Fruit fly (Drosophila melanogaster) whole organism, embryonic: ENCODE measurements around the gene Cdk1.

Source experiments
- Adf1 ChIP-seq: fragments of 200-800 bp; sonication (Bioruptor generic); IDR thresholded peaks from 2 replicates; pipeline ENCODE4 v1.3.6; 2022; ENCODE audit warnings: missing biosample characterization, missing genetic modification characterization
- Atf3 ChIP-seq: fragments of 200-800 bp; sonication (Bioruptor generic); optimal IDR thresholded peaks from 3 replicates; lab custom pipeline; 2016; ENCODE audit warnings: missing biosample characterization, missing genetic modification characterization
- CG10979 ChIP-seq: fragments of 200-800 bp; sonication (Bioruptor generic); optimal IDR thresholded peaks from 2 replicates; lab custom pipeline; 2018; ENCODE audit warnings: missing biosample characterization, mild to moderate bottlenecking, missing genetic modification characterization, moderate library complexity
- CG11398 ChIP-seq: fragments of 200-800 bp; sonication (Bioruptor generic); optimal IDR thresholded peaks from 2 replicates; lab custom pipeline; 2016; ENCODE audit warnings: missing biosample characterization, missing genetic modification characterization
- CG12071 ChIP-seq: fragments of 200-800 bp; sonication (Bioruptor generic); optimal IDR thresholded peaks from 3 replicates; lab custom pipeline; 2018; ENCODE audit warnings: missing biosample characterization, mild to moderate bottlenecking, missing genetic modification characterization
- CG13296 ChIP-seq: fragments of 200-800 bp; sonication (Bioruptor generic); optimal IDR thresholded peaks from 3 replicates; lab custom pipeline; 2018; ENCODE audit warnings: missing biosample characterization, mild to moderate bottlenecking, missing genetic modification characterization
- CG14710 ChIP-seq: fragments of 200-800 bp; sonication (Bioruptor generic); optimal IDR thresholded peaks from 3 replicates; lab custom pipeline; 2019; ENCODE audit warnings: missing biosample characterization, mild to moderate bottlenecking, missing genetic modification characterization, moderate library complexity
- CG15696 ChIP-seq: fragments of 200-800 bp; sonication (Bioruptor generic); optimal IDR thresholded peaks from 2 replicates; lab custom pipeline; 2019; ENCODE audit warnings: missing biosample characterization, mild to moderate bottlenecking, missing genetic modification characterization, moderate library complexity
- CG1602 ChIP-seq: fragments of 200-800 bp; sonication (Bioruptor generic); optimal IDR thresholded peaks from 3 replicates; lab custom pipeline; 2016; ENCODE audit warnings: missing biosample characterization, missing genetic modification characterization
- CG16815 ChIP-seq: fragments of 200-800 bp; sonication (Bioruptor generic); optimal IDR thresholded peaks from 3 replicates; lab custom pipeline; 2017; ENCODE audit warnings: missing biosample characterization, mild to moderate bottlenecking, missing genetic modification characterization
- CG2199 ChIP-seq: fragments of 200-800 bp; sonication (Bioruptor generic); IDR thresholded peaks from 3 replicates; pipeline ENCODE4 v1.3.6; 2022; ENCODE audit warnings: missing biosample characterization, missing genetic modification characterization
- CG30020 ChIP-seq: fragments of 200-800 bp; optimal IDR thresholded peaks from 2 replicates; lab custom pipeline; 2019; ENCODE audit warnings: missing biosample characterization, mild to moderate bottlenecking, missing genetic modification characterization, moderate library complexity
- CG30403 ChIP-seq: fragments of 200-800 bp; sonication (Bioruptor generic); optimal IDR thresholded peaks from 3 replicates; lab custom pipeline; 2016; ENCODE audit warnings: missing biosample characterization, missing genetic modification characterization
- CG31388 ChIP-seq: fragments of 200-800 bp; sonication (Bioruptor generic); optimal IDR thresholded peaks from 2 replicates; lab custom pipeline; 2016; ENCODE audit warnings: missing biosample characterization, missing genetic modification characterization
- CG3163 ChIP-seq: fragments of 200-800 bp; sonication (Bioruptor generic); optimal IDR thresholded peaks from 3 replicates; lab custom pipeline; 2016; ENCODE audit warnings: missing biosample characterization, missing genetic modification characterization
- CG34224 ChIP-seq: fragments of 200-800 bp; sonication (Bioruptor generic); IDR thresholded peaks from 3 replicates; pipeline ENCODE4 v1.3.6; 2022; ENCODE audit warnings: missing biosample characterization, missing genetic modification characterization; ENCODE audit not compliant: partially characterized antibody
- CG4617 ChIP-seq: fragments of 200-800 bp; sonication (Bioruptor generic); optimal IDR thresholded peaks from 3 replicates; lab custom pipeline; 2016; ENCODE audit warnings: missing biosample characterization, missing genetic modification characterization, borderline replicate concordance
- CG6272 ChIP-seq: fragments of 200-800 bp; sonication (Bioruptor generic); IDR thresholded peaks from 2 replicates; pipeline ENCODE4 v1.3.6; 2022; ENCODE audit warnings: missing biosample characterization, missing genetic modification characterization
- CG6791 ChIP-seq: fragments of 200-800 bp; sonication (Bioruptor generic); IDR thresholded peaks from 3 replicates; pipeline ENCODE4 v1.3.6; 2022; ENCODE audit warnings: missing biosample characterization, missing genetic modification characterization; ENCODE audit not compliant: partially characterized antibody
- CG8359 ChIP-seq: fragments of 200-800 bp; sonication (Bioruptor generic); optimal IDR thresholded peaks from 2 replicates; lab custom pipeline; 2017; ENCODE audit warnings: missing biosample characterization, mild to moderate bottlenecking, missing genetic modification characterization, borderline replicate concordance
- CG8944 ChIP-seq: fragments of 200-800 bp; sonication (Bioruptor generic); optimal IDR thresholded peaks from 3 replicates; lab custom pipeline; 2016; ENCODE audit warnings: missing biosample characterization, missing genetic modification characterization
- CG9437 ChIP-seq: fragments of 200-800 bp; sonication (Bioruptor generic); optimal IDR thresholded peaks from 2 replicates; lab custom pipeline; 2018; ENCODE audit warnings: missing biosample characterization, mild to moderate bottlenecking, missing genetic modification characterization
- CTCF ChIP-seq: fragments of 200-800 bp; sonication (Bioruptor generic); optimal IDR thresholded peaks from 2 replicates; lab custom pipeline; 2017; ENCODE audit warnings: missing biosample characterization, mild to moderate bottlenecking, missing genetic modification characterization, moderate library complexity
- Dfd ChIP-seq, 2 experiments: fragments of >200 bp; optimal IDR thresholded peaks; 2 replicates each; lab custom pipeline; 2017; ENCODE audit warnings: missing biosample characterization in 2 of 2, missing genetic modification characterization in 2 of 2
- HLH4C ChIP-seq: fragments of 200-800 bp; sonication (Bioruptor generic); IDR thresholded peaks from 3 replicates; pipeline ENCODE4 v1.3.6; 2022; ENCODE audit warnings: missing biosample characterization, missing genetic modification characterization; ENCODE audit not compliant: partially characterized antibody
- Hmx ChIP-seq: fragments of 200-800 bp; sonication (Bioruptor generic); optimal IDR thresholded peaks from 2 replicates; lab custom pipeline; 2016; ENCODE audit warnings: missing biosample characterization, missing genetic modification characterization
- Lim3 ChIP-seq: fragments of 200-800 bp; sonication (Bioruptor generic); IDR thresholded peaks from 2 replicates; pipeline ENCODE4 v1.3.6; 2022; ENCODE audit warnings: missing biosample characterization, missing genetic modification characterization
- MBD-R2 ChIP-seq: fragments of 200-800 bp; sonication (Bioruptor generic); IDR thresholded peaks from 2 replicates; pipeline ENCODE4 v1.3.6; 2022; ENCODE audit warnings: missing biosample characterization, missing genetic modification characterization
- NK7.1 ChIP-seq: fragments of 200-800 bp; sonication (Bioruptor generic); optimal IDR thresholded peaks from 3 replicates; lab custom pipeline; 2016; ENCODE audit warnings: missing biosample characterization, missing genetic modification characterization
- Sin3A ChIP-seq: fragments of >200 bp; optimal IDR thresholded peaks from 2 replicates; lab custom pipeline; 2018
- Sox102F ChIP-seq: fragments of 200-800 bp; sonication (Bioruptor generic); optimal IDR thresholded peaks from 2 replicates; lab custom pipeline; 2018; ENCODE audit warnings: missing biosample characterization, mild to moderate bottlenecking, missing genetic modification characterization, moderate library complexity
- abd-A ChIP-seq: fragments of 200-800 bp; sonication (Bioruptor generic); optimal IDR thresholded peaks from 3 replicates; lab custom pipeline; 2019; ENCODE audit warnings: missing biosample characterization, mild to moderate bottlenecking, missing genetic modification characterization, moderate library complexity
- al ChIP-seq: fragments of 200-800 bp; sonication (Bioruptor generic); IDR thresholded peaks from 2 replicates; pipeline ENCODE4 v1.3.6; 2022; ENCODE audit warnings: missing biosample characterization, missing genetic modification characterization
- bcd ChIP-seq: fragments of 200-800 bp; sonication (Bioruptor generic); optimal IDR thresholded peaks from 2 replicates; lab custom pipeline; 2017; ENCODE audit warnings: missing biosample characterization, mild to moderate bottlenecking, missing genetic modification characterization
- cas ChIP-seq: fragments of 200-800 bp; sonication (Bioruptor generic); IDR thresholded peaks from 2 replicates; pipeline ENCODE4 v1.3.6; 2022; ENCODE audit warnings: missing biosample characterization, missing genetic modification characterization
- caup ChIP-seq: fragments of 200-800 bp; sonication (Bioruptor generic); optimal IDR thresholded peaks from 3 replicates; lab custom pipeline; 2017; ENCODE audit warnings: missing biosample characterization, mild to moderate bottlenecking, missing genetic modification characterization, moderate library complexity; ENCODE audit not compliant: severe bottlenecking
- dan ChIP-seq: fragments of 200-800 bp; sonication (Bioruptor generic); IDR thresholded peaks from 2 replicates; pipeline ENCODE4 v1.3.6; 2022; ENCODE audit warnings: missing biosample characterization, missing genetic modification characterization
- ewg ChIP-seq: fragments of 200-800 bp; sonication (Bioruptor generic); optimal IDR thresholded peaks from 3 replicates; lab custom pipeline; 2017; ENCODE audit warnings: mild to moderate bottlenecking, missing biosample characterization, missing genetic modification reagents, missing genetic modification characterization
- ftz-f1 ChIP-seq: fragments of 200-800 bp; sonication (Bioruptor generic); optimal IDR thresholded peaks from 2 replicates; lab custom pipeline; 2016; ENCODE audit warnings: missing biosample characterization, missing genetic modification characterization
- gcm ChIP-seq: fragments of 200-800 bp; sonication (Bioruptor generic); optimal IDR thresholded peaks from 2 replicates; lab custom pipeline; 2019; ENCODE audit warnings: missing biosample characterization, mild to moderate bottlenecking, missing genetic modification characterization, moderate library complexity
- kah ChIP-seq: fragments of 200-800 bp; sonication (Bioruptor generic); optimal IDR thresholded peaks from 2 replicates; lab custom pipeline; 2018; ENCODE audit warnings: missing biosample characterization, mild to moderate bottlenecking, missing genetic modification characterization
- kay ChIP-seq: fragments of 200-800 bp; sonication (Bioruptor generic); optimal IDR thresholded peaks from 2 replicates; lab custom pipeline; 2016; ENCODE audit warnings: missing biosample characterization, missing genetic modification characterization
- lola ChIP-seq, 3 experiments: fragments of >200 bp in 2 of 3; fragments of 200-800 bp in 1 of 3; sonication (Bioruptor generic) in 1 of 3; optimal IDR thresholded peaks; 2 replicates each; lab custom pipeline; 2017 to 2019; ENCODE audit warnings: missing biosample characterization in 3 of 3, missing genetic modification characterization in 3 of 3, mild to moderate bottlenecking in 1 of 3, moderate library complexity in 1 of 3
- nau ChIP-seq: fragments of 200-800 bp; sonication (Bioruptor generic); optimal IDR thresholded peaks from 3 replicates; lab custom pipeline; 2017; ENCODE audit warnings: missing biosample characterization, mild to moderate bottlenecking, missing genetic modification characterization, missing genetic modification reagents
- phol ChIP-seq: fragments of 200-800 bp; sonication (Bioruptor generic); optimal IDR thresholded peaks from 3 replicates; lab custom pipeline; 2018; ENCODE audit warnings: missing biosample characterization, mild to moderate bottlenecking, missing genetic modification characterization, moderate library complexity
- pita ChIP-seq: fragments of 200-800 bp; sonication (Bioruptor generic); optimal IDR thresholded peaks from 2 replicates; lab custom pipeline; 2017; ENCODE audit warnings: missing biosample characterization, mild to moderate bottlenecking, missing genetic modification characterization
- sna ChIP-seq: fragments of 200-800 bp; sonication (Bioruptor generic); IDR thresholded peaks from 2 replicates; pipeline ENCODE4 v1.3.6; 2022; ENCODE audit warnings: missing biosample characterization, missing genetic modification characterization; ENCODE audit not compliant: partially characterized antibody
- usp ChIP-seq: fragments of >200 bp; optimal IDR thresholded peaks from 2 replicates; lab custom pipeline; 2017; ENCODE audit warnings: missing biosample characterization, missing genetic modification characterization
- vvl ChIP-seq: fragments of 200-800 bp; sonication (Bioruptor generic); IDR thresholded peaks from 2 replicates; pipeline ENCODE4 v1.3.6; 2022; ENCODE audit warnings: missing biosample characterization, missing genetic modification characterization
- wdn ChIP-seq: fragments of 200-800 bp; sonication (Bioruptor generic); IDR thresholded peaks from 2 replicates; pipeline ENCODE4 v1.3.6; 2022; ENCODE audit warnings: missing biosample characterization, missing genetic modification characterization

Gene Cdk1

dm6 chr2L:10430802-10431476 lies 44.9 kb upstream of the Cdk1 start, which contains the start of the genes Bug22 and TfIIB (continued):
- TF ChIP-seq pita (GFP tag; lab: Kevin White, UChicago) (no peak), CG6272 (GFP tag; lab: Robert Waterston, UW) (peak; percentile 41; the same call in 1 of the 2 replicates), Lim3 (no peak), abd-A (tag; lab: Kevin White, UChicago) (no peak), kay (GFP tag; lab: Kevin White, UChicago) (peak; percentile 36), CG10979 (tag; lab: Kevin White, UChicago) (peak; percentile 42), caup (GFP tag; lab: Kevin White, UChicago) (no peak), CG2199 (GFP tag; lab: Robert Waterston, UW) (no peak), sna (GFP tag; lab: Robert Waterston, UW) (no peak), CG12071 (GFP tag; lab: Kevin White, UChicago) (no peak), lola (GFP tag; optimal IDR thresholded peaks at IDR 0.05; lab: Kevin White, UChicago) (peak in 1 of 3 experiments; percentile 54), Adf1 (peak; percentile 30; the same call in 1 of the 2 replicates), kah (GFP tag; lab: Kevin White, UChicago) (no peak), phol (tag; lab: Kevin White, UChicago) (peak; percentile 74), CG4617 (GFP tag; lab: Kevin White, UChicago) (peak; percentile 27), CG13296 (GFP tag; lab: Kevin White, UChicago) (peak; percentile 62), CG30020 (tag; lab: Kevin White, UChicago) (peak; percentile 98), Sin3A (peak; percentile 9), CG31388 (GFP tag; lab: Kevin White, UChicago) (peak; percentile 36), MBD-R2 (GFP tag; lab: Robert Waterston, UW) (peak; percentile 89), CTCF (no peak), CG8359 (no peak), al (GFP tag; lab: Robert Waterston, UW) (no peak), HLH4C (GFP tag; lab: Robert Waterston, UW) (0 out of 3 replicates have a peak, but pooled peaks have one; percentile 33), bcd (GFP tag; lab: Kevin White, UChicago) (no peak), CG30403 (GFP tag; lab: Kevin White, UChicago) (peak; percentile 88), CG1602 (GFP tag; lab: Kevin White, UChicago) (peak; percentile 71), nau (GFP tag; lab: Kevin White, UChicago) (peak; percentile 3), NK7.1 (no peak), dan (GFP tag; lab: Robert Waterston, UW) (no peak), CG34224 (0 out of 3 replicates have a peak, but pooled peaks have one; percentile 8), CG11398 (GFP tag; lab: Kevin White, UChicago) (no peak), vvl (GFP tag; lab: Robert Waterston, UW) (peak; percentile 84), CG3163 (GFP tag; lab: Kevin White, UChicago) (peak; percentile 5), CG15696 (tag; lab: Kevin White, UChicago) (peak; percentile 56), usp (GFP tag; lab: Kevin White, UChicago) (no peak), CG6791 (peak; percentile 22; the same call in 1 of the 3 replicates), ftz-f1 (GFP tag; lab: Kevin White, UChicago) (peak; percentile 58), ewg (GFP tag; lab: Kevin White, UChicago) (peak; percentile 49), Sox102F (no peak), CG8944 (GFP tag; lab: Kevin White, UChicago) (peak; percentile 63), Atf3 (GFP tag; lab: Kevin White, UChicago) (peak; percentile 47), Hmx (GFP tag; lab: Kevin White, UChicago) (peak; percentile 26), CG16815 (GFP tag; lab: Kevin White, UChicago) (no peak), CG9437 (GFP tag; lab: Kevin White, UChicago) (peak; percentile 34), Dfd (GFP tag; optimal IDR thresholded peaks at IDR 0.05; lab: Kevin White, UChicago) (no peak), gcm (GFP tag; lab: Kevin White, UChicago) (no peak), wdn (peak; percentile 39; the same call in 1 of the 2 replicates), CG14710 (peak; percentile 79), cas (GFP tag; lab: Robert Waterston, UW) (no peak)
